Fruit fly (Drosophila melanogaster) S2 (cell line): ENCODE results near the gene pnr.

Experiments
- CG8478 ChIP-seq: fragments of >200 bp; optimal IDR thresholded peaks from 2 replicates; lab custom pipeline; 2018
- CTCF ChIP-seq, 2 experiments: fragments of >200 bp; optimal IDR thresholded peaks; 2 replicates each; lab custom pipeline; 2018

dm6 chr3R:16083578-16083977 lies 57.7 kb downstream of the pnr start, which contains the start of gene sxe2:
- no peak for TF ChIP-seq CG8478
- no peak for TF ChIP-seq CTCF (optimal IDR thresholded peaks at IDR 0.05; lab: Kevin White, UChicago)
